Fruit fly (Drosophila melanogaster) whole organism, embryonic: Measurements from ENCODE around the gene CG10185.
A peak's percentile ranks its signal among the peaks of the same experiment; 100 is the strongest.

Source experiments
- Asciz ChIP-seq: fragments of 200-800 bp; sonication (Bioruptor generic); optimal IDR thresholded peaks from 2 replicates; lab custom pipeline; 2017; ENCODE audit warnings: missing biosample characterization, mild to moderate bottlenecking, missing genetic modification characterization, missing genetic modification reagents
- Awh ChIP-seq: fragments of 200-800 bp; sonication (Bioruptor generic); IDR thresholded peaks from 2 replicates; pipeline ENCODE4, ENCODE4 v1.3.6; 2022; ENCODE audit warnings: missing biosample characterization, missing genetic modification characterization
- CG10431 ChIP-seq: fragments of 200-800 bp; sonication (Bioruptor generic); optimal IDR thresholded peaks from 3 replicates; lab custom pipeline; 2018; ENCODE audit warnings: missing biosample characterization, mild to moderate bottlenecking, missing genetic modification characterization
- CG10979 ChIP-seq: fragments of 200-800 bp; sonication (Bioruptor generic); optimal IDR thresholded peaks from 2 replicates; lab custom pipeline; 2018; ENCODE audit warnings: missing biosample characterization, mild to moderate bottlenecking, missing genetic modification characterization, moderate library complexity
- CG12391 ChIP-seq: fragments of 200-800 bp; sonication (Bioruptor generic); optimal IDR thresholded peaks from 3 replicates; lab custom pipeline; 2018; ENCODE audit warnings: missing biosample characterization, mild to moderate bottlenecking, missing genetic modification characterization, moderate library complexity
- CG15601 ChIP-seq: fragments of 200-800 bp; sonication (Bioruptor generic); optimal IDR thresholded peaks from 3 replicates; lab custom pipeline; 2019; ENCODE audit warnings: missing biosample characterization, mild to moderate bottlenecking, missing genetic modification characterization, moderate library complexity
- CG16863 ChIP-seq: fragments of 200-800 bp; sonication (Bioruptor generic); optimal IDR thresholded peaks from 3 replicates; lab custom pipeline; 2016; ENCODE audit warnings: missing biosample characterization, missing genetic modification characterization
- CG17186 ChIP-seq: fragments of 200-800 bp; sonication (Bioruptor generic); optimal IDR thresholded peaks from 3 replicates; lab custom pipeline; 2017; ENCODE audit warnings: missing biosample characterization, missing genetic modification reagents, missing genetic modification characterization
- CG18011 ChIP-seq: fragments of 200-800 bp; sonication (Bioruptor generic); optimal IDR thresholded peaks from 2 replicates; lab custom pipeline; 2017; ENCODE audit warnings: missing biosample characterization, missing genetic modification characterization, mild to moderate bottlenecking, moderate library complexity, missing genotype
- CG2889 ChIP-seq: fragments of 200-800 bp; sonication (Bioruptor generic); IDR thresholded peaks from 3 replicates; pipeline ENCODE4 v1.3.6; 2022; ENCODE audit warnings: missing biosample characterization, missing genetic modification characterization
- CG30020 ChIP-seq: fragments of 200-800 bp; optimal IDR thresholded peaks from 2 replicates; lab custom pipeline; 2019; ENCODE audit warnings: missing biosample characterization, mild to moderate bottlenecking, missing genetic modification characterization, moderate library complexity
- CG30431 ChIP-seq: fragments of 200-800 bp; sonication (Bioruptor generic); optimal IDR thresholded peaks from 2 replicates; lab custom pipeline; 2017; ENCODE audit warnings: missing biosample characterization, missing genetic modification characterization
- CG3281 ChIP-seq: fragments of 200-800 bp; sonication (Bioruptor generic); optimal IDR thresholded peaks from 3 replicates; lab custom pipeline; 2017; ENCODE audit warnings: missing biosample characterization, mild to moderate bottlenecking, missing genetic modification characterization
- CG43689 ChIP-seq: fragments of 200-800 bp; sonication (Bioruptor generic); IDR thresholded peaks from 2 replicates; pipeline ENCODE4 v1.3.6; 2022; ENCODE audit warnings: missing biosample characterization, missing genetic modification characterization
- CG5180 ChIP-seq: fragments of 200-800 bp; sonication (Bioruptor generic); optimal IDR thresholded peaks from 3 replicates; lab custom pipeline; 2017; ENCODE audit warnings: missing biosample characterization, missing genetic modification characterization, mild to moderate bottlenecking, moderate library complexity, missing genetic modification reagents
- CG6689 ChIP-seq: fragments of 200-800 bp; sonication (Bioruptor generic); IDR thresholded peaks from 2 replicates; pipeline ENCODE4 v1.3.6; 2022; ENCODE audit warnings: missing biosample characterization, missing genetic modification characterization
- CG7839 ChIP-seq: fragments of 200-800 bp; sonication (Bioruptor generic); optimal IDR thresholded peaks from 3 replicates; lab custom pipeline; 2018; ENCODE audit warnings: missing biosample characterization, mild to moderate bottlenecking, missing genetic modification characterization, moderate library complexity
- CG9437 ChIP-seq: fragments of 200-800 bp; sonication (Bioruptor generic); optimal IDR thresholded peaks from 2 replicates; lab custom pipeline; 2018; ENCODE audit warnings: missing biosample characterization, mild to moderate bottlenecking, missing genetic modification characterization
- Dfd ChIP-seq, 2 experiments: fragments of >200 bp; optimal IDR thresholded peaks; 2 replicates each; lab custom pipeline; 2017; ENCODE audit warnings: missing biosample characterization in 2 of 2, missing genetic modification characterization in 2 of 2
- Kr ChIP-seq: fragments of 200-800 bp; sonication (Bioruptor generic); optimal IDR thresholded peaks from 2 replicates; lab custom pipeline; 2017; ENCODE audit warnings: missing biosample characterization, mild to moderate bottlenecking, missing genetic modification characterization
- Lhr ChIP-seq: fragments of 200-800 bp; sonication (Bioruptor generic); optimal IDR thresholded peaks from 3 replicates; lab custom pipeline; 2017; ENCODE audit warnings: mild to moderate bottlenecking, missing biosample characterization, missing genetic modification reagents, missing genetic modification characterization
- Myb ChIP-seq: fragments of 200-800 bp; sonication (Bioruptor generic); optimal IDR thresholded peaks from 2 replicates; lab custom pipeline; 2016; ENCODE audit warnings: missing biosample characterization, missing genetic modification characterization
- NFAT ChIP-seq: fragments of 200-800 bp; sonication (Bioruptor generic); IDR thresholded peaks from 2 replicates; pipeline ENCODE4 v1.3.6; 2022; ENCODE audit warnings: missing biosample characterization, missing genetic modification characterization
- Nf-YA ChIP-seq: fragments of 200-800 bp; sonication (Bioruptor generic); IDR thresholded peaks from 2 replicates; pipeline ENCODE4 v1.3.6; 2022; ENCODE audit warnings: missing biosample characterization, missing genetic modification characterization
- Nf-YC ChIP-seq: fragments of 200-800 bp; optimal IDR thresholded peaks from 3 replicates; lab custom pipeline; 2019; ENCODE audit warnings: missing biosample characterization, mild to moderate bottlenecking, missing genetic modification characterization, moderate library complexity
- Poxn ChIP-seq: fragments of 200-800 bp; sonication (Bioruptor generic); IDR thresholded peaks from 2 replicates; pipeline ENCODE4 v1.3.6; 2022; ENCODE audit warnings: missing biosample characterization, missing genetic modification characterization
- Sry-β ChIP-seq: fragments of 200-800 bp; sonication (Bioruptor generic); optimal IDR thresholded peaks from 2 replicates; lab custom pipeline; 2018; ENCODE audit warnings: missing biosample characterization, mild to moderate bottlenecking, missing genetic modification characterization, moderate library complexity
- abd-A ChIP-seq: fragments of 200-800 bp; sonication (Bioruptor generic); optimal IDR thresholded peaks from 3 replicates; lab custom pipeline; 2019; ENCODE audit warnings: missing biosample characterization, mild to moderate bottlenecking, missing genetic modification characterization, moderate library complexity
- ac ChIP-seq: fragments of 200-800 bp; sonication (Bioruptor generic); optimal IDR thresholded peaks from 3 replicates; lab custom pipeline; 2017; ENCODE audit warnings: missing biosample characterization, mild to moderate bottlenecking, missing genetic modification characterization
- bsh ChIP-seq, 2 experiments: fragments of 200-800 bp; sonication (Bioruptor generic); optimal IDR thresholded peaks; 2 replicates each; lab custom pipeline; 2017 to 2018; ENCODE audit warnings: mild to moderate bottlenecking in 2 of 2, missing biosample characterization in 2 of 2, missing genetic modification characterization in 2 of 2, moderate library complexity in 1 of 2
- chn ChIP-seq: fragments of 200-800 bp; sonication (Bioruptor generic); optimal IDR thresholded peaks from 2 replicates; lab custom pipeline; 2016; ENCODE audit warnings: missing biosample characterization, missing genetic modification characterization
- crol ChIP-seq: fragments of 200-800 bp; sonication (Bioruptor generic); IDR thresholded peaks from 2 replicates; pipeline ENCODE4 v1.3.6; 2022; ENCODE audit warnings: missing biosample characterization, missing genetic modification characterization
- ems ChIP-seq: fragments of 200-800 bp; sonication (Bioruptor generic); optimal IDR thresholded peaks from 3 replicates; lab custom pipeline; 2016; ENCODE audit warnings: missing biosample characterization, missing genetic modification characterization
- fd3F ChIP-seq: fragments of 200-800 bp; sonication (Bioruptor generic); optimal IDR thresholded peaks from 2 replicates; lab custom pipeline; 2018; ENCODE audit warnings: missing biosample characterization, mild to moderate bottlenecking, missing genetic modification characterization, moderate library complexity
- gt ChIP-seq: fragments of 200-800 bp; sonication (Bioruptor generic); IDR thresholded peaks from 2 replicates; pipeline ENCODE4 v1.3.6; 2022; ENCODE audit warnings: missing biosample characterization, missing genetic modification characterization
- ham ChIP-seq: fragments of 200-800 bp; sonication (Bioruptor generic); IDR thresholded peaks from 2 replicates; pipeline ENCODE4 v1.3.6; 2022; ENCODE audit warnings: missing biosample characterization, missing genetic modification characterization
- kay ChIP-seq: fragments of 200-800 bp; sonication (Bioruptor generic); optimal IDR thresholded peaks from 2 replicates; lab custom pipeline; 2016; ENCODE audit warnings: missing biosample characterization, missing genetic modification characterization
- lola ChIP-seq, 3 experiments: fragments of >200 bp in 2 of 3; fragments of 200-800 bp in 1 of 3; sonication (Bioruptor generic) in 1 of 3; optimal IDR thresholded peaks; 2 replicates each; lab custom pipeline; 2017 to 2019; ENCODE audit warnings: missing biosample characterization in 3 of 3, missing genetic modification characterization in 3 of 3, mild to moderate bottlenecking in 1 of 3, moderate library complexity in 1 of 3
- nau ChIP-seq: fragments of 200-800 bp; sonication (Bioruptor generic); optimal IDR thresholded peaks from 3 replicates; lab custom pipeline; 2017; ENCODE audit warnings: missing biosample characterization, mild to moderate bottlenecking, missing genetic modification characterization, missing genetic modification reagents
- nerfin-1 ChIP-seq: fragments of 200-800 bp; sonication (Bioruptor generic); optimal IDR thresholded peaks from 3 replicates; lab custom pipeline; 2019; ENCODE audit warnings: missing biosample characterization, mild to moderate bottlenecking, missing genetic modification characterization, moderate library complexity
- nerfin-2 ChIP-seq: fragments of 200-800 bp; sonication (Bioruptor generic); IDR thresholded peaks from 2 replicates; pipeline ENCODE4 v1.3.6; 2022; ENCODE audit warnings: missing biosample characterization, missing genetic modification characterization; ENCODE audit not compliant: partially characterized antibody
- repo ChIP-seq: fragments of 200-800 bp; sonication (Bioruptor generic); optimal IDR thresholded peaks from 2 replicates; lab custom pipeline; 2016; ENCODE audit warnings: missing biosample characterization, missing genetic modification characterization
- sc ChIP-seq, 3 experiments: fragments of >200 bp in 2 of 3; fragments of 200-800 bp in 1 of 3; sonication (Bioruptor generic) in 1 of 3; optimal IDR thresholded peaks; 2 replicates in 2 of 3; 3 replicates in 1 of 3; lab custom pipeline; 2017; ENCODE audit warnings: mild to moderate bottlenecking in 1 of 3, missing biosample characterization in 1 of 3, missing genetic modification characterization in 1 of 3, missing genetic modification reagents in 1 of 3
- sens-2 ChIP-seq: fragments of 200-800 bp; sonication (Bioruptor generic); IDR thresholded peaks from 2 replicates; pipeline ENCODE4 v1.3.6; 2022; ENCODE audit warnings: missing biosample characterization, missing genetic modification characterization
- sug ChIP-seq: fragments of 200-800 bp; optimal IDR thresholded peaks from 2 replicates; lab custom pipeline; 2019; ENCODE audit warnings: missing biosample characterization, mild to moderate bottlenecking, missing genetic modification characterization, moderate library complexity
- tio ChIP-seq: fragments of 200-800 bp; sonication (Bioruptor generic); optimal IDR thresholded peaks from 2 replicates; lab custom pipeline; 2017; ENCODE audit warnings: missing biosample characterization, missing genetic modification characterization, inconsistent platforms
- unc-4 ChIP-seq: fragments of 200-800 bp; sonication (Bioruptor generic); IDR thresholded peaks from 2 replicates; pipeline ENCODE4 v1.3.6; 2022; ENCODE audit warnings: missing biosample characterization, missing genetic modification characterization; ENCODE audit not compliant: partially characterized antibody
- zen ChIP-seq: fragments of 200-800 bp; sonication (Bioruptor generic); optimal IDR thresholded peaks from 3 replicates; lab custom pipeline; 2018; ENCODE audit warnings: missing biosample characterization, mild to moderate bottlenecking, missing genetic modification characterization, moderate library complexity

The CG10185 gene

dm6 chr3R:16094011-16094729, 26.8 kb upstream of the CG10185 start (continued):
- peak; percentile 87 for TF ChIP-seq CG12391
- peak; percentile 93 for TF ChIP-seq CG10979 (tag; lab: Kevin White, UChicago)
- no peak for TF ChIP-seq Nf-YA (GFP tag; lab: Robert Waterston, UW)
- TF ChIP-seq sens-2 (GFP tag; lab: Robert Waterston, UW): no peak
- TF ChIP-seq Asciz (GFP tag; lab: Kevin White, UChicago): peak; percentile 88
- peak; percentile 44 for TF ChIP-seq zen (tag; lab: Kevin White, UChicago)
- TF ChIP-seq Lhr (GFP tag; lab: Kevin White, UChicago): peak; percentile 27
- peak; percentile 85 for TF ChIP-seq CG7839
- no peak for TF ChIP-seq Dfd (GFP tag; optimal IDR thresholded peaks at IDR 0.05; lab: Kevin White, UChicago)
- TF ChIP-seq CG30431 (GFP tag; lab: Kevin White, UChicago): peak; percentile 55
- peak; percentile 72 for TF ChIP-seq CG10431 (GFP tag; lab: Kevin White, UChicago)
- no peak for TF ChIP-seq ems (GFP tag; lab: Kevin White, UChicago)
- TF ChIP-seq CG2889 (GFP tag; lab: Robert Waterston, UW): no peak
- TF ChIP-seq Kr (GFP tag; lab: Kevin White, UChicago): no peak
- no peak for TF ChIP-seq NFAT
- TF ChIP-seq sug: no peak
- no peak for TF ChIP-seq crol (GFP tag; lab: Robert Waterston, UW)
- TF ChIP-seq CG30020 (tag; lab: Kevin White, UChicago): no peak
- no peak for TF ChIP-seq nerfin-2 (GFP tag; lab: Robert Waterston, UW)
- no peak for TF ChIP-seq abd-A (tag; lab: Kevin White, UChicago)
- TF ChIP-seq nerfin-1 (tag; lab: Kevin White, UChicago): peak; percentile 83
- 0 out of 2 replicates have a peak, but pooled peaks have one; percentile 47 for TF ChIP-seq Awh
- TF ChIP-seq ham (GFP tag; lab: Robert Waterston, UW): no peak
- peak; percentile 40 for TF ChIP-seq Sry-β (GFP tag; lab: Kevin White, UChicago)
- peak; percentile 51 for TF ChIP-seq chn (GFP tag; lab: Kevin White, UChicago)
- TF ChIP-seq fd3F: no peak
- peak; percentile 49 for TF ChIP-seq Nf-YC (tag; lab: Kevin White, UChicago)
- no peak for TF ChIP-seq CG18011 (GFP tag; lab: Kevin White, UChicago)
- peak; percentile 25 for TF ChIP-seq ac
- peak; percentile 82 for TF ChIP-seq CG15601 (tag; lab: Kevin White, UChicago)
- TF ChIP-seq sc (optimal IDR thresholded peaks at IDR 0.05; lab: Kevin White, UChicago): no peak
- peak; percentile 79 for TF ChIP-seq sc (GFP tag; optimal IDR thresholded peaks at IDR 0.05; lab: Kevin White, UChicago)
- peak; percentile 56 for TF ChIP-seq kay (GFP tag; lab: Kevin White, UChicago)
- TF ChIP-seq CG43689 (GFP tag; lab: Robert Waterston, UW): no peak
- TF ChIP-seq CG6689 (GFP tag; lab: Robert Waterston, UW): peak; percentile 83
- TF ChIP-seq nau (GFP tag; lab: Kevin White, UChicago): peak; percentile 81
- TF ChIP-seq bsh (GFP tag; optimal IDR thresholded peaks at IDR 0.05; lab: Kevin White, UChicago): peak; percentile 85 to 86
- no peak for TF ChIP-seq unc-4 (GFP tag; lab: Robert Waterston, UW)
- peak; percentile 11 for TF ChIP-seq CG17186
- peak; percentile 85 for TF ChIP-seq CG9437
- peak; percentile 83 for TF ChIP-seq tio (GFP tag; lab: Kevin White, UChicago)
- peak; percentile 47 for TF ChIP-seq CG5180
- no peak for TF ChIP-seq Myb (GFP tag; lab: Kevin White, UChicago)
- peak; percentile 51 for TF ChIP-seq CG3281 (GFP tag; lab: Kevin White, UChicago)
- peak; percentile 3 for TF ChIP-seq repo (GFP tag; lab: Kevin White, UChicago)
- no peak for TF ChIP-seq CG16863
- no peak for TF ChIP-seq Poxn (GFP tag; lab: Robert Waterston, UW)
- TF ChIP-seq lola (GFP tag; optimal IDR thresholded peaks at IDR 0.05; lab: Kevin White, UChicago): peak in 1 of 3 experiments; percentile 92
- no peak for TF ChIP-seq gt
